Fruit fly (Drosophila melanogaster) whole organism, adult: ENCODE data around the gene CG10469.

Experiments
- CG11617 ChIP-seq: fragments of 200-800 bp; sonication (Bioruptor generic); optimal IDR thresholded peaks from 2 replicates; lab custom pipeline; 2017; ENCODE audit warnings: mild to moderate bottlenecking, missing biosample characterization, missing genetic modification reagents, missing genetic modification characterization
- CG12768 ChIP-seq: fragments of 200-800 bp; sonication (Bioruptor generic); optimal IDR thresholded peaks from 2 replicates; lab custom pipeline; 2017; ENCODE audit warnings: missing biosample characterization, missing genetic modification characterization, mild to moderate bottlenecking, moderate library complexity, missing genetic modification reagents
- CG14711 ChIP-seq: fragments of 200-800 bp; sonication (Bioruptor generic); optimal IDR thresholded peaks from 2 replicates; lab custom pipeline; 2018; ENCODE audit warnings: missing biosample characterization, mild to moderate bottlenecking, missing genetic modification characterization, moderate library complexity
- CG1620 ChIP-seq: fragments of 200-800 bp; sonication (Bioruptor generic); optimal IDR thresholded peaks from 2 replicates; lab custom pipeline; 2016; ENCODE audit warnings: missing biosample characterization, missing genetic modification characterization
- CG33017 ChIP-seq: fragments of 200-800 bp; sonication (Bioruptor generic); optimal IDR thresholded peaks from 2 replicates; lab custom pipeline; 2018; ENCODE audit warnings: missing biosample characterization, mild to moderate bottlenecking, missing genetic modification characterization, moderate library complexity
- CG5204 ChIP-seq: fragments of 200-800 bp; sonication (Bioruptor generic); optimal IDR thresholded peaks from 2 replicates; lab custom pipeline; 2016; ENCODE audit warnings: missing biosample characterization, missing genetic modification characterization
- CG7045 ChIP-seq: fragments of 200-800 bp; sonication (Bioruptor generic); optimal IDR thresholded peaks from 2 replicates; lab custom pipeline; 2017; ENCODE audit warnings: missing biosample characterization, mild to moderate bottlenecking, missing genetic modification characterization
- CG7101 ChIP-seq: fragments of 200-800 bp; sonication (Bioruptor generic); optimal IDR thresholded peaks from 2 replicates; lab custom pipeline; 2018; ENCODE audit warnings: missing biosample characterization, mild to moderate bottlenecking, missing genetic modification characterization, moderate library complexity
- Clk ChIP-seq: fragments of 200-800 bp; sonication (Bioruptor generic); optimal IDR thresholded peaks from 2 replicates; lab custom pipeline; 2017; ENCODE audit warnings: missing biosample characterization, missing genetic modification characterization
- Crg-1 ChIP-seq: fragments of 200-800 bp; sonication (Bioruptor generic); optimal IDR thresholded peaks from 2 replicates; lab custom pipeline; 2016; ENCODE audit warnings: missing biosample characterization, missing genetic modification characterization
- Hr96 ChIP-seq: fragments of 200-800 bp; sonication (Bioruptor generic); optimal IDR thresholded peaks from 2 replicates; lab custom pipeline; 2016; ENCODE audit warnings: missing biosample characterization, missing genetic modification characterization
- Mnt ChIP-seq: fragments of 200-800 bp; sonication (Bioruptor generic); optimal IDR thresholded peaks from 2 replicates; lab custom pipeline; 2016; ENCODE audit warnings: missing biosample characterization, mild to moderate bottlenecking, missing genetic modification characterization
- bab1 ChIP-seq: fragments of 200-800 bp; sonication (Bioruptor generic); optimal IDR thresholded peaks from 3 replicates; lab custom pipeline; 2019; ENCODE audit warnings: missing biosample characterization, mild to moderate bottlenecking, missing genetic modification characterization, moderate library complexity
- cic ChIP-seq: fragments of 200-800 bp; sonication (Bioruptor generic); optimal IDR thresholded peaks from 2 replicates; lab custom pipeline; 2017; ENCODE audit warnings: missing biosample characterization, mild to moderate bottlenecking, missing genetic modification characterization, moderate library complexity
- cnc ChIP-seq, 2 experiments: fragments of >200 bp; optimal IDR thresholded peaks; 2 replicates each; lab custom pipeline; 2017
- kay ChIP-seq: fragments of 200-800 bp; sonication (Bioruptor generic); peaks from one replicate; lab custom pipeline; 2016; ENCODE audit warnings: missing biosample characterization, missing genetic modification characterization, borderline replicate concordance
- ovo ChIP-seq: fragments of 200-800 bp; sonication (Bioruptor generic); optimal IDR thresholded peaks from 2 replicates; lab custom pipeline; 2016; ENCODE audit warnings: missing biosample characterization, missing genetic modification characterization
- pad ChIP-seq: fragments of 200-800 bp; sonication (Bioruptor generic); optimal IDR thresholded peaks from 3 replicates; lab custom pipeline; 2017; ENCODE audit warnings: missing biosample characterization, missing genetic modification characterization, mild to moderate bottlenecking, moderate library complexity, missing genetic modification reagents
- tj ChIP-seq: fragments of 200-800 bp; sonication (Bioruptor generic); optimal IDR thresholded peaks from 3 replicates; lab custom pipeline; 2017; ENCODE audit warnings: missing biosample characterization, mild to moderate bottlenecking, missing genetic modification characterization, moderate library complexity
- toe ChIP-seq: fragments of 200-800 bp; sonication (Bioruptor generic); optimal IDR thresholded peaks from 2 replicates; lab custom pipeline; 2016; ENCODE audit warnings: missing biosample characterization, missing genetic modification characterization

Gene CG10469

DNA sequence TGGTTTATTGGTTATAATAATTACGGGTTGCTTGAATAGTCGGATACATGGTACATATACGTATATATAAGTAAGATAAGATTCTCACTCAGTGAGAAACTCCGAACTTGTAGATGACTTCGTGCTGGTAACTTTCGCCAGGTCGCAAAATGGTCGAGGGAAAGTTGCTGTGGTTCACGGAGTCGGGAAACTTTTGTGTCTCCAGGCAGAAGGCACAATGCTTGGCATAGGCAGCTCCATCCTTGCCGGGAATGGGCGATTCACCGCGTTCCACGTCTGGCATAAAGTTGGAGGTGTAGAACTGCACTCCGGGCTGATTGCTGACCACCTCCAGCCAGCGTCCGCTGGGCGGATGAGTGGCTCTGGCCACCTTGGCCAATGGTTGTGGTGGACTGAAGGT, at the start of gene CG10469:
CG10469 (minus strand) TSS at position 101 of the 400 bp plus-strand sequence.
- TF ChIP-seq Crg-1 (GFP tag; lab: Kevin White, UChicago) (no peak), CG12768 (GFP tag; lab: Kevin White, UChicago) (no peak), cnc (optimal IDR thresholded peaks at IDR 0.05; lab: Kevin White, UChicago) (no peak), CG33017 (tag; lab: Kevin White, UChicago) (no peak), CG5204 (GFP tag; lab: Kevin White, UChicago) (no peak), Mnt (GFP tag; lab: Kevin White, UChicago) (no peak), cic (no peak), CG7101 (tag; lab: Kevin White, UChicago) (no peak), Hr96 (GFP tag; lab: Kevin White, UChicago) (no peak)

DNA sequence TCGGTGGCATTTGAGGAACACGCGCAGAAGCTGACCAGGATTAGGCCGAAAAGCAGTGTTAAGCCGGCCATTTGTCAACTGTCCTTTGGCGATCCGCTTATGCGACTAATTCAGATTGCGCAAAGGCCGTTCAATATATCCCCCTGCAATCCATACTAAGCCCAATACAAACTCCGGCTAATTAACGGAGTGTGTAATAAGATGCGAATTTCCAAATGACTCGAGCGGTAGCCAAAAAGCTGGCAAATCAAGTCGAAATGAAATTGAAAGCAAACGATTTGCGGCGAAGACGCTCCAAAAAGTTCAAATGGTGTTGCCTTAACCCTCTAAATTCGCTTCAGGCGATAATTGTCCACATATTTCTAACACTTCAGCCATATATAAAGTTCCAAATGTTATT, 49.2 kb upstream of the CG10469 start, which contains the start of gene Cpr65Aw:
Cpr65Aw (minus strand) TSS at position 101 of the 400 bp plus-strand sequence.
- no peak for TF ChIP-seq CG5204 (GFP tag; lab: Kevin White, UChicago)
- TF ChIP-seq bab1 (GFP tag; lab: Kevin White, UChicago): no peak
- no peak for TF ChIP-seq Crg-1 (GFP tag; lab: Kevin White, UChicago)
- TF ChIP-seq Mnt (GFP tag; lab: Kevin White, UChicago): no peak
- TF ChIP-seq Hr96 (GFP tag; lab: Kevin White, UChicago): no peak
- TF ChIP-seq CG7101 (tag; lab: Kevin White, UChicago): no peak

DNA sequence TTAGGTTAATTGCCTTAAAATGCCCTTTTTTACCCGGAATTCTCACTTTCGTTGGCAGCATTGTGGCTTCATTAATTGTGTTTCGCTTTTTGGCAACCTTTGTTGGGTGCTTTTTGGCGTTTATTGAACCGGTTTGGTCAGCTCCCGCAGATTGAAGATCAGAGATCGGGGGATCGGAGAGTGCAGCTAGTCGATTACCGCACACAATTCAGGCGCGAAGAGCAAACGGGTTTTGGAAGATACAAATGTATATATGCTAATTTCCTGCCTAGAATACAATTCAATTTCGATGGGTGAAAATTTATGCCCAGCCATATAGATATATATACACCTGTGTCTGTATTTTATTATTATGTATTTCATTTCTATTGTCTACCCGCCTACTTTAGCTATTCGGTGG, 48.4 kb upstream of the CG10469 start:
- no peak for TF ChIP-seq CG1620 (GFP tag; lab: Kevin White, UChicago)
- TF ChIP-seq ovo (GFP tag; lab: Kevin White, UChicago): no peak

DNA sequence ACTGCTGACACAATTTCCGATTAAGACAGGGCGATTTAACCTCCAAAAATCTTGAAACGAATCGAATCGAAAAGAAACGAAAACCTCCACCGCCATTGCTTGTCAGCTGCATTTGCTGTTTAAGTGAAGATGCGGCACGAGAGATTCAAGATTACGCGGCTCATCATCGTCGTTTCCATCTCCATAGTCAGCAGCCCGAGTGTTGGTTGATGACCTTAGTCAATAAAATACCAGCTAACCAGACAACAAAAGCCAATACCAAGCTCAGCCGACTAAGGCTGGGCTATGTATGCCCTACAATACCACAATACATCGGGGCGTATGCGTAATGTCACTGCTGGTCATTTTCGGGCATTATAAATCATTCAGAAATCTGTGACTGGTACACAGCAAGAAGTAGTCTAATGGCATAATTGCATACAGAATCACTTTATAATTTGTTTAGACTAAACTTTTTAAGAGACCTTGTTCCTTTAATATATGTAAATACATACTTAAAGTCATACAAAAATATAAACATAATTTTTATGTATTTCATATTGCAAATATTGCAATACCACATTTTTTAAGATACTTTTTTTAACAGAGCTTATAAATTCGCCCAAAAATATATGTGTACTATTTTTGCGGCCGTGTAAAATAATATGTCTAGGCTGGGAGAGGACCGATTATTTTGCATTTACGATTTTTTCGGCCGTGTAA, 47.8 kb upstream of the CG10469 start:
- no peak for TF ChIP-seq toe (GFP tag; lab: Kevin White, UChicago)
- TF ChIP-seq CG11617 (GFP tag; lab: Kevin White, UChicago): no peak
- TF ChIP-seq Crg-1 (GFP tag; lab: Kevin White, UChicago): no peak
- TF ChIP-seq pad: no peak
- no peak for TF ChIP-seq Hr96 (GFP tag; lab: Kevin White, UChicago)
- TF ChIP-seq tj: no peak
- no peak for TF ChIP-seq CG12768 (GFP tag; lab: Kevin White, UChicago)
- TF ChIP-seq CG7045: no peak
- no peak for TF ChIP-seq cic
- TF ChIP-seq CG5204 (GFP tag; lab: Kevin White, UChicago): no peak
- no peak for TF ChIP-seq kay (GFP tag; lab: Kevin White, UChicago)
- no peak for TF ChIP-seq CG14711 (tag; lab: Kevin White, UChicago)
- no peak for TF ChIP-seq CG7101 (tag; lab: Kevin White, UChicago)
- no peak for TF ChIP-seq Clk (GFP tag; lab: Kevin White, UChicago)
- no peak for TF ChIP-seq bab1 (GFP tag; lab: Kevin White, UChicago)
- TF ChIP-seq ovo (GFP tag; lab: Kevin White, UChicago): no peak
- TF ChIP-seq CG1620 (GFP tag; lab: Kevin White, UChicago): no peak
- TF ChIP-seq cnc (optimal IDR thresholded peaks at IDR 0.05; lab: Kevin White, UChicago): no peak
- TF ChIP-seq CG33017 (tag; lab: Kevin White, UChicago): no peak

DNA sequence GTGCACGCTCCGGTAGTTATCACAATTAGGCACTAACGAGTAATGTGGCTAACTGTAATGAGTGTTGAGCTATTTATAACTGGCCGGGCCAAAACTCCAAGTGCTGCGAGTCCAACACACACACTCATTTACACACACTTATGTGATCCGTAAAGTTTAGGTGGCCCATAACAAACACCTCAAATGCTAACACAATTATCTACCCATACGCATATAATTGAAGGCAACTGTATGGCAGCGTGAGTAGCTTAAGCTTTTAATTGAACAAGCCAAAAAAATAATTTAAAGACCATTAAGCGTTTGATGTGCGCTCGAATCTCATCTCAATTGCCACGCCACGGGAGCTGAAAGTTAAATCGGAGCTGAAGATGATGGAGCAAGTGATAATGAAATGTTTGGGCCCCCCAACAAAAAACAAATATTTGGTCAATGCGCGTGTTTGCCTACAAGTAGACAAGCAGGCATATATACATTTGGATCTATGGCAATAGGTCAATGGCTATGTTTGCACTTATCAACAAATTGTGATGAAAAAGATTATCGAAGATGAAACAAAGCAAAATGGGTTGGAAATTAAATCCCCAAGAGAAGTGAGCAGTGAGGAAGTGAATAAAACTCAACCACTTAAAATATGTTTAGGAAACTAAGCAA, 46.9 kb upstream of the CG10469 start, which contains the start of gene Cpr65Av:
Cpr65Av (minus strand) TSS at position 51 of the 651 bp plus-strand sequence.
- TF ChIP-seq tj (no peak), Crg-1 (GFP tag; lab: Kevin White, UChicago) (no peak), CG5204 (GFP tag; lab: Kevin White, UChicago) (no peak), toe (GFP tag; lab: Kevin White, UChicago) (no peak), kay (GFP tag; lab: Kevin White, UChicago) (no peak), pad (no peak), ovo (GFP tag; lab: Kevin White, UChicago) (no peak), CG7045 (no peak), cnc (optimal IDR thresholded peaks at IDR 0.05; lab: Kevin White, UChicago) (no peak), CG7101 (tag; lab: Kevin White, UChicago) (no peak), CG12768 (GFP tag; lab: Kevin White, UChicago) (no peak), CG14711 (tag; lab: Kevin White, UChicago) (no peak), cic (no peak), Clk (GFP tag; lab: Kevin White, UChicago) (no peak), CG1620 (GFP tag; lab: Kevin White, UChicago) (no peak)

DNA sequence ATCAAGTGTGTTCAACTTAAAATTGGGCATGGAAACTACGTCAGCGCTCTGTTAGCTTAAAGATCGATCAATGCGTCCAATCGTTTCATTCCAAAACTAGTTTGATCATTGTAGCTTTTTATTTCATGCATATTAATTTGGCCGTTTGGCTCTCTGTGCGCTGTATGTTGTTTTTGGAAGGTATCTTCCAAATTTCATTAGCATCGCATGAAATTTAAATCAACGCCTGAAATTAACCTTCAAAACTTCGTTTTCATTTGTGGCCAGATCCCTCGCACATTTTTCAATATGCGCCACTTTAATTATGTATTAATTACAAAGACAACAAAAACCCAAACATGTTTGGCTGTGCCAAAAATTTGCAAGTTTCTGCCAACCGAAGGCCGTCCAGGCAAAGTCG, 45.5 kb upstream of the CG10469 start:
- TF ChIP-seq cic: no peak
- TF ChIP-seq CG7045: no peak
- no peak for TF ChIP-seq bab1 (GFP tag; lab: Kevin White, UChicago)
- TF ChIP-seq toe (GFP tag; lab: Kevin White, UChicago): no peak
- no peak for TF ChIP-seq CG1620 (GFP tag; lab: Kevin White, UChicago)
- no peak for TF ChIP-seq Hr96 (GFP tag; lab: Kevin White, UChicago)
- TF ChIP-seq Crg-1 (GFP tag; lab: Kevin White, UChicago): no peak
- no peak for TF ChIP-seq pad
- no peak for TF ChIP-seq Clk (GFP tag; lab: Kevin White, UChicago)
